Fruit fly (Drosophila melanogaster) whole organism, embryonic: ENCODE results near the gene CG8191.

Experiments
- Abd-B ChIP-seq: fragments of 200-800 bp; sonication (Bioruptor generic); optimal IDR thresholded peaks from 2 replicates; lab custom pipeline; 2018; ENCODE audit warnings: missing biosample characterization, mild to moderate bottlenecking, missing genetic modification characterization, moderate library complexity
- Antp ChIP-seq: fragments of 200-800 bp; sonication (Bioruptor generic); optimal IDR thresholded peaks from 3 replicates; lab custom pipeline; 2016; ENCODE audit warnings: missing biosample characterization, missing genetic modification characterization
- Atf6 ChIP-seq: fragments of 200-800 bp; sonication (Bioruptor generic); IDR thresholded peaks from 2 replicates; pipeline ENCODE4 v1.3.6; 2022; ENCODE audit warnings: missing biosample characterization, missing genetic modification characterization
- BtbVII ChIP-seq: fragments of 200-800 bp; sonication (Bioruptor generic); optimal IDR thresholded peaks from 3 replicates; lab custom pipeline; 2017; ENCODE audit warnings: missing biosample characterization, mild to moderate bottlenecking, missing genetic modification characterization
- CG10147 ChIP-seq: fragments of 200-800 bp; sonication (Bioruptor generic); optimal IDR thresholded peaks from 2 replicates; lab custom pipeline; 2019; ENCODE audit warnings: missing biosample characterization, mild to moderate bottlenecking, missing genetic modification characterization, moderate library complexity
- CG12155 ChIP-seq: fragments of 200-800 bp; sonication (Bioruptor generic); optimal IDR thresholded peaks from 3 replicates; lab custom pipeline; 2016; ENCODE audit warnings: missing biosample characterization, missing genetic modification characterization
- CG12299 ChIP-seq: fragments of 200-800 bp; sonication (Bioruptor generic); optimal IDR thresholded peaks from 2 replicates; lab custom pipeline; 2018; ENCODE audit warnings: missing biosample characterization, mild to moderate bottlenecking, missing genetic modification characterization
- CG12769 ChIP-seq: fragments of 200-800 bp; sonication (Bioruptor generic); optimal IDR thresholded peaks from 2 replicates; lab custom pipeline; 2019; ENCODE audit warnings: missing biosample characterization, mild to moderate bottlenecking, missing genetic modification characterization, moderate library complexity
- CG13287 ChIP-seq: fragments of 200-800 bp; sonication (Bioruptor generic); IDR thresholded peaks from 2 replicates; pipeline ENCODE4 v1.3.6; 2022; ENCODE audit warnings: missing biosample characterization, missing genetic modification characterization; ENCODE audit not compliant: partially characterized antibody
- CG15011 ChIP-seq: fragments of 200-800 bp; sonication (Bioruptor generic); optimal IDR thresholded peaks from 3 replicates; lab custom pipeline; 2018; ENCODE audit warnings: missing biosample characterization, mild to moderate bottlenecking, missing genetic modification characterization
- CG15601 ChIP-seq: fragments of 200-800 bp; sonication (Bioruptor generic); optimal IDR thresholded peaks from 3 replicates; lab custom pipeline; 2019; ENCODE audit warnings: missing biosample characterization, mild to moderate bottlenecking, missing genetic modification characterization, moderate library complexity
- CG16813 ChIP-seq: fragments of 200-800 bp; sonication (Bioruptor generic); IDR thresholded peaks from 3 replicates; pipeline ENCODE4 v1.3.6; 2022; ENCODE audit warnings: missing biosample characterization, missing genetic modification characterization; ENCODE audit not compliant: partially characterized antibody
- CG18262 ChIP-seq: fragments of 200-800 bp; optimal IDR thresholded peaks from 3 replicates; lab custom pipeline; 2019; ENCODE audit warnings: missing biosample characterization, mild to moderate bottlenecking, missing genetic modification characterization, moderate library complexity
- CG30020 ChIP-seq: fragments of 200-800 bp; optimal IDR thresholded peaks from 2 replicates; lab custom pipeline; 2019; ENCODE audit warnings: missing biosample characterization, mild to moderate bottlenecking, missing genetic modification characterization, moderate library complexity
- CG31365 ChIP-seq: fragments of 200-800 bp; sonication (Bioruptor generic); optimal IDR thresholded peaks from 2 replicates; lab custom pipeline; 2018; ENCODE audit warnings: missing biosample characterization, mild to moderate bottlenecking, missing genetic modification characterization
- CG3838 ChIP-seq: fragments of 200-800 bp; sonication (Bioruptor generic); optimal IDR thresholded peaks from 3 replicates; lab custom pipeline; 2016; ENCODE audit warnings: missing biosample characterization, missing genetic modification characterization
- CG5245 ChIP-seq: fragments of 200-800 bp; sonication (Bioruptor generic); optimal IDR thresholded peaks from 3 replicates; lab custom pipeline; 2016; ENCODE audit warnings: missing biosample characterization, missing genetic modification characterization
- CG6175 ChIP-seq: fragments of 200-800 bp; sonication (Bioruptor generic); IDR thresholded peaks from 3 replicates; pipeline ENCODE4 v1.3.6; 2022; ENCODE audit warnings: missing biosample characterization, missing genetic modification characterization
- CG6254 ChIP-seq: fragments of 200-800 bp; sonication (Bioruptor generic); optimal IDR thresholded peaks from 3 replicates; lab custom pipeline; 2017; ENCODE audit warnings: mild to moderate bottlenecking, missing biosample characterization, missing genetic modification reagents, missing genetic modification characterization
- CG6854 ChIP-seq: fragments of 200-800 bp; sonication (Bioruptor generic); optimal IDR thresholded peaks from 3 replicates; lab custom pipeline; 2017; ENCODE audit warnings: missing biosample characterization, mild to moderate bottlenecking, missing genetic modification characterization
- CG7963 ChIP-seq: fragments of 200-800 bp; sonication (Bioruptor generic); IDR thresholded peaks from 3 replicates; pipeline ENCODE4 v1.3.6; 2022; ENCODE audit warnings: missing biosample characterization, missing genetic modification characterization; ENCODE audit not compliant: partially characterized antibody
- CG9876 ChIP-seq: fragments of 200-800 bp; sonication (Bioruptor generic); optimal IDR thresholded peaks from 2 replicates; lab custom pipeline; 2016; ENCODE audit warnings: missing biosample characterization, missing genetic modification characterization
- Dip2 ChIP-seq: fragments of 200-800 bp; sonication (Bioruptor generic); IDR thresholded peaks from 2 replicates; pipeline ENCODE4 v1.3.6; 2022; ENCODE audit warnings: missing biosample characterization, missing genetic modification characterization
- Dll ChIP-seq: fragments of 200-800 bp; sonication (Bioruptor generic); IDR thresholded peaks from 4 replicates; pipeline ENCODE4 v1.3.6; 2022; ENCODE audit warnings: missing biosample characterization, missing genetic modification characterization; ENCODE audit not compliant: partially characterized antibody
- Gsc ChIP-seq: fragments of 200-800 bp; sonication (Bioruptor generic); IDR thresholded peaks from 2 replicates; pipeline ENCODE4 v1.3.6; 2022; ENCODE audit warnings: missing biosample characterization, missing genetic modification characterization
- HLH4C ChIP-seq: fragments of 200-800 bp; sonication (Bioruptor generic); IDR thresholded peaks from 3 replicates; pipeline ENCODE4 v1.3.6; 2022; ENCODE audit warnings: missing biosample characterization, missing genetic modification characterization; ENCODE audit not compliant: partially characterized antibody
- HmgD ChIP-seq: fragments of 200-800 bp; sonication (Bioruptor generic); optimal IDR thresholded peaks from 3 replicates; lab custom pipeline; 2016; ENCODE audit warnings: missing biosample characterization, missing genetic modification characterization
- Kr ChIP-seq: fragments of 200-800 bp; sonication (Bioruptor generic); optimal IDR thresholded peaks from 2 replicates; lab custom pipeline; 2017; ENCODE audit warnings: missing biosample characterization, mild to moderate bottlenecking, missing genetic modification characterization
- MBD-R2 ChIP-seq: fragments of 200-800 bp; sonication (Bioruptor generic); IDR thresholded peaks from 2 replicates; pipeline ENCODE4 v1.3.6; 2022; ENCODE audit warnings: missing biosample characterization, missing genetic modification characterization
- MESR4 ChIP-seq: fragments of 200-800 bp; sonication (Bioruptor generic); optimal IDR thresholded peaks from 2 replicates; lab custom pipeline; 2018; ENCODE audit warnings: missing biosample characterization, mild to moderate bottlenecking, missing genetic modification characterization, moderate library complexity
- Mes4 ChIP-seq: fragments of 200-800 bp; sonication (Bioruptor generic); optimal IDR thresholded peaks from 2 replicates; lab custom pipeline; 2016; ENCODE audit warnings: missing biosample characterization, missing genetic modification characterization
- Pdp1 ChIP-seq, 2 experiments: fragments of 200-800 bp; sonication (Bioruptor generic); optimal IDR thresholded peaks; 3 replicates each; lab custom pipeline; 2016; ENCODE audit warnings: missing biosample characterization in 2 of 2, missing genetic modification characterization in 2 of 2, mild to moderate bottlenecking in 1 of 2, moderate library complexity in 1 of 2
- Scr ChIP-seq: fragments of 200-800 bp; sonication (Bioruptor generic); IDR thresholded peaks from 2 replicates; pipeline ENCODE4 v1.3.6; 2022; ENCODE audit warnings: missing biosample characterization, missing genetic modification characterization; ENCODE audit not compliant: partially characterized antibody
- YL-1 ChIP-seq: fragments of 200-800 bp; sonication (Bioruptor generic); optimal IDR thresholded peaks from 3 replicates; lab custom pipeline; 2017; ENCODE audit warnings: missing biosample characterization, mild to moderate bottlenecking, missing genetic modification characterization
- cg ChIP-seq: fragments of 200-800 bp; sonication (Bioruptor generic); optimal IDR thresholded peaks from 3 replicates; lab custom pipeline; 2019; ENCODE audit warnings: missing biosample characterization, mild to moderate bottlenecking, missing genetic modification characterization, moderate library complexity
- ci ChIP-seq: fragments of 200-800 bp; sonication (Bioruptor generic); IDR thresholded peaks from 3 replicates; pipeline ENCODE4 v1.3.6; 2022; ENCODE audit warnings: missing biosample characterization, missing genetic modification characterization
- dmrt11E ChIP-seq: fragments of 200-800 bp; sonication (Bioruptor generic); optimal IDR thresholded peaks from 3 replicates; lab custom pipeline; 2018; ENCODE audit warnings: missing biosample characterization, mild to moderate bottlenecking, missing genetic modification characterization, moderate library complexity
- h ChIP-seq: fragments of >200 bp; optimal IDR thresholded peaks from 2 replicates; lab custom pipeline; 2017
- inv ChIP-seq: fragments of 200-800 bp; sonication (Bioruptor generic); IDR thresholded peaks from 2 replicates; pipeline ENCODE4 v1.3.6; 2022; ENCODE audit warnings: missing biosample characterization, missing genetic modification characterization; ENCODE audit not compliant: partially characterized antibody
- kni ChIP-seq: fragments of 200-800 bp; sonication (Bioruptor generic); optimal IDR thresholded peaks from 3 replicates; lab custom pipeline; 2017; ENCODE audit warnings: mild to moderate bottlenecking, missing biosample characterization, missing genetic modification reagents, missing genetic modification characterization
- knrl ChIP-seq: fragments of 200-800 bp; sonication (Bioruptor generic); IDR thresholded peaks from 3 replicates; pipeline ENCODE4 v1.3.6; 2022; ENCODE audit warnings: missing biosample characterization, missing genetic modification characterization; ENCODE audit not compliant: partially characterized antibody
- pnt ChIP-seq: fragments of 200-800 bp; sonication (Bioruptor generic); optimal IDR thresholded peaks from 3 replicates; lab custom pipeline; 2016; ENCODE audit warnings: missing biosample characterization, missing genetic modification characterization
- rib ChIP-seq: fragments of 200-800 bp; sonication (Bioruptor generic); IDR thresholded peaks from 2 replicates; pipeline ENCODE4 v1.3.6; 2022; ENCODE audit warnings: missing biosample characterization, missing genetic modification characterization
- sisA ChIP-seq: fragments of 200-800 bp; sonication (Bioruptor generic); IDR thresholded peaks from 2 replicates; pipeline ENCODE4 v1.3.6; 2022; ENCODE audit warnings: missing biosample characterization, missing genetic modification characterization
- trh ChIP-seq: fragments of 200-800 bp; sonication (Bioruptor generic); optimal IDR thresholded peaks from 2 replicates; lab custom pipeline; 2016; ENCODE audit warnings: missing biosample characterization, missing genetic modification characterization
- tx ChIP-seq: fragments of 200-800 bp; sonication (Bioruptor generic); optimal IDR thresholded peaks from 2 replicates; lab custom pipeline; 2016; ENCODE audit warnings: missing biosample characterization, missing genetic modification characterization
- zen2 ChIP-seq: fragments of 200-800 bp; sonication (Bioruptor generic); IDR thresholded peaks from 3 replicates; pipeline ENCODE4 v1.3.6; 2022; ENCODE audit warnings: missing biosample characterization, missing genetic modification characterization; ENCODE audit not compliant: partially characterized antibody

The CG8191 gene

DNA sequence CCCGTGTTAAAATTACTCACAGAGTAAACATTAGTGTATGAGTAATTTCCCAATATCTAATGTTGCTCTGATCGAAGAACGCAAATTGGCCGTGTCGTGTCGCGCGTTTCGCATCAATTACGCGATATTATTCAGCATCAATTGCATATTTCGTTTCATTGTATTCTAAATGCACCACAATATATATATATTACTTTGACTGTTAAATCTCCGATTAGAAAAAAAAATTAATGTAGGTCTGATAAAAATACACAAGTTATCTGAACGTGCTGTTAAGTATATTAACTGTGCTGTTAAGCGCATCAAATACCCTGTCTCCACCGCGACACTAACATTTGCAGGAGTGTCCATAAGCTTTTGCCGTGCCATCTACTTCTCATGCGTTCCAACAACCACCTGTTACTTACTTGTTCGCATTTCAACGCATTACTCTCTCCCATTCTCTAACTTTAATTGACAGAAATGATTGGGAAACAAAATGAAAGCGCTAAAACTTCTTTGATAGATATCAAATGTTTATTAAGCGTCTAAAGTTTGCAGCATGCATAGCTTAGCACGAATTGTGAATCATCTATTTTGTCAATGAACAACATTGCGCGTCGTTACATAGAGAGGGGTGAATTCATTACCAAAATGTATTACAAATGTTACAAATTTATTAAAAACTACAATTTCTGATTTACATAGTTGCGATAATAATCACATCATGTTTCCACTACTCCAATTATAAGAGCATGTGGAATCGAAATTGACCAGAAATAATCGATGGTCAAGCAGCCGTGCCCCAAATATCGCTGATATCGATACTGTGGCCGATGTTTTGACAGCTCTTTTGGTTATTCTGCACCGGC, 28.7 kb downstream of the CG8191 start, which contains the start of the genes Graf and mRpL3 (continued):
- no peak for TF ChIP-seq CG9876 (GFP tag; lab: Kevin White, UChicago)
- no peak for TF ChIP-seq CG6254 (GFP tag; lab: Kevin White, UChicago)
- TF ChIP-seq HmgD (GFP tag; lab: Kevin White, UChicago), result no peak
- TF ChIP-seq CG18262 (tag; lab: Kevin White, UChicago), result no peak
- TF ChIP-seq zen2 (GFP tag; lab: Robert Waterston, UW), result peak; percentile 88
- peak; percentile 91 for TF ChIP-seq CG7963 (GFP tag; lab: Robert Waterston, UW)
- TF ChIP-seq rib, result no peak
- TF ChIP-seq CG12155 (GFP tag; lab: Kevin White, UChicago), result no peak
- TF ChIP-seq Gsc (GFP tag; lab: Robert Waterston, UW), result no peak
- TF ChIP-seq CG10147 (GFP tag; lab: Kevin White, UChicago), result no peak
- no peak for TF ChIP-seq CG12299 (tag; lab: Kevin White, UChicago)
- no peak for TF ChIP-seq CG15011
- TF ChIP-seq CG30020 (tag; lab: Kevin White, UChicago), result peak; percentile 96
- TF ChIP-seq tx (GFP tag; lab: Kevin White, UChicago), result no peak
- no peak for TF ChIP-seq Kr (GFP tag; lab: Kevin White, UChicago)
- no peak for TF ChIP-seq dmrt11E (tag; lab: Kevin White, UChicago)
- peak; percentile 41 for TF ChIP-seq cg
- no peak for TF ChIP-seq BtbVII (GFP tag; lab: Kevin White, UChicago)
- no peak for TF ChIP-seq kni (GFP tag; lab: Kevin White, UChicago)
- no peak for TF ChIP-seq CG5245 (GFP tag; lab: Kevin White, UChicago)
- no peak for TF ChIP-seq YL-1
- TF ChIP-seq CG3838, result no peak
- no peak for TF ChIP-seq sisA
- peak; percentile 45 for TF ChIP-seq MESR4 (GFP tag; lab: Kevin White, UChicago)
- no peak for TF ChIP-seq pnt (GFP tag; lab: Kevin White, UChicago)
- TF ChIP-seq Abd-B (GFP tag; lab: Kevin White, UChicago), result no peak
- TF ChIP-seq CG6854, result no peak
- no peak for TF ChIP-seq Antp (GFP tag; lab: Kevin White, UChicago)
- no peak for TF ChIP-seq Mes4 (GFP tag; lab: Kevin White, UChicago)
- TF ChIP-seq CG31365 (tag; lab: Kevin White, UChicago), result no peak
- peak; percentile 91 for TF ChIP-seq HLH4C (GFP tag; lab: Robert Waterston, UW)
- TF ChIP-seq knrl (GFP tag; lab: Robert Waterston, UW), result peak; percentile 89
- TF ChIP-seq CG16813 (GFP tag; lab: Robert Waterston, UW), result peak; percentile 92
- TF ChIP-seq CG6175, result no peak
- no peak for TF ChIP-seq CG12769
- TF ChIP-seq Atf6 (GFP tag; lab: Robert Waterston, UW), result no peak
- TF ChIP-seq Dip2 (GFP tag; lab: Robert Waterston, UW), result no peak

dm6 chrX:15761298-15761640, 29.3 kb downstream of the CG8191 start:
- TF ChIP-seq trh (GFP tag; lab: Kevin White, UChicago), result no peak
- TF ChIP-seq Dll, result peak; percentile 55; the same call in 3 of the 4 replicates
- TF ChIP-seq inv, result 0 out of 2 replicates have a peak, but pooled peaks have one; percentile 4
- peak; percentile 46 for TF ChIP-seq MBD-R2 (GFP tag; lab: Robert Waterston, UW)
- peak in 1 of 2 experiments; percentile 87 for TF ChIP-seq Pdp1 (GFP tag; optimal IDR thresholded peaks at IDR 0.05; lab: Kevin White, UChicago)
- peak; percentile 53 for TF ChIP-seq MESR4 (GFP tag; lab: Kevin White, UChicago)
- TF ChIP-seq ci (GFP tag; lab: Robert Waterston, UW), result no peak
- no peak for TF ChIP-seq h
- TF ChIP-seq CG15601 (tag; lab: Kevin White, UChicago), result no peak
- TF ChIP-seq Scr (GFP tag; lab: Robert Waterston, UW), result peak; percentile 32; the same call in 1 of the 2 replicates
- TF ChIP-seq CG13287 (GFP tag; lab: Robert Waterston, UW), result peak; percentile 11; the same call in 1 of the 2 replicates
- TF ChIP-seq, all 482 proteins: peak for 7
